Worm (Caenorhabditis elegans): ENCODE data around the gene emb-1.

DNA sequence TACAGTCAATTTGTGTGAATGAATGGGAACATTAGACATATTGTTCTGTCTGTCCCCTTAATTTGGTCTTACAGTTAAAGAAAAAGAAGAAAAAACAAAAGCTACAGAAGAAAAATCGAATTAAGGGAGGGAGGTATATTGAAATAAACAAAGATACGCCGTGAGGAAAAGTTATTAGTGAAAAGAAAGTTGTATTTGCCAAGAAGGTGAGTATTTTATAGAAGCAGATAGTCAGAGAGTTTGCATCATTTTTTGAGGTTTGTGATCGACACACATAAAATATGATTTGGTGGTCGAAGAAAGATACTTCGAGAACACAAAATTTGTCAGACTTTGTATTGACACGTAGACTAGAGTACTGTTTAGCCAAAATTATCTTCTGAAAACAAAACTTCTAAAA, 27.1 kb downstream of the emb-1 start:
- TF ChIP-seq unc-62 (GFP tag; optimal IDR thresholded peaks at IDR 0.05) (no peak), egl-27 (tag; optimal IDR thresholded peaks at IDR 0.05) (no peak)

All from whole organism, L2 larva.